Worm (Caenorhabditis elegans): ENCODE data around the gene Y41D4B.11.

The Y41D4B.11 gene

ce11 chrIV:1626342-1626855 lies 20.9 kb downstream of the Y41D4B.11 start, which contains the start of gene nhr-146:
TSS of gene nhr-146 (plus strand) at chrIV:1626805.
- no peak for TF ChIP-seq attf-3 (GFP tag; conservative IDR thresholded peaks at IDR 0.05)
- no peak for TF ChIP-seq zim-3 (tag; optimal IDR thresholded peaks at IDR 0.05)
- TF ChIP-seq lsy-27 (tag; optimal IDR thresholded peaks at IDR 0.05; ENCODE audit: borderline replicate concordance, insufficient read depth), result no peak
- no peak for TF ChIP-seq cebp-1 (GFP tag; IDR thresholded peaks at IDR 0.05)
- TF ChIP-seq cebp-1 (tag; optimal IDR thresholded peaks at IDR 0.05), result no peak
- no peak for TF ChIP-seq F57A8.1 (GFP tag; optimal IDR thresholded peaks at IDR 0.05)
- TF ChIP-seq F49E8.2 (tag; optimal IDR thresholded peaks at IDR 0.05; ENCODE audit: insufficient read depth), result no peak
- TF ChIP-seq zfh-2 (GFP tag; conservative IDR thresholded peaks at IDR 0.05), result no peak
- no peak for TF ChIP-seq hlh-12 (tag; optimal IDR thresholded peaks at IDR 0.05)
- no peak for TF ChIP-seq F55B11.4 (tag; optimal IDR thresholded peaks at IDR 0.05; ENCODE audit: borderline replicate concordance, insufficient read depth)
- TF ChIP-seq lir-1 (GFP tag; conservative IDR thresholded peaks at IDR 0.05), result no peak
- TF ChIP-seq Y56A3A.18 (GFP tag; IDR thresholded peaks at IDR 0.05), result no peak
- no peak for TF ChIP-seq nfyb-1 (GFP tag; IDR thresholded peaks at IDR 0.05)
- TF ChIP-seq T07F8.4 (tag; optimal IDR thresholded peaks at IDR 0.05), result no peak
- no peak for TF ChIP-seq madf-10 (tag; optimal IDR thresholded peaks at IDR 0.05)
- no peak for TF ChIP-seq repo-1 (tag; optimal IDR thresholded peaks at IDR 0.05)
- TF ChIP-seq D2030.7 (GFP tag; IDR thresholded peaks at IDR 0.05), result no peak
- no peak for TF ChIP-seq ceh-91 (GFP tag; IDR thresholded peaks at IDR 0.05)
- TF ChIP-seq lag-1 (GFP tag; IDR thresholded peaks at IDR 0.05), result no peak
- TF ChIP-seq ZK185.1 (tag; optimal IDR thresholded peaks at IDR 0.05; ENCODE audit: poor library complexity, severe bottlenecking), result no peak
- TF ChIP-seq ztf-26 (tag; optimal IDR thresholded peaks at IDR 0.05), result no peak

ce11 chrIV:1628281-1628680 lies 22.8 kb downstream of the Y41D4B.11 start:
- TF ChIP-seq C06A6.2 (GFP tag; conservative IDR thresholded peaks at IDR 0.05), result no peak
- TF ChIP-seq lsl-1 (GFP tag; optimal IDR thresholded peaks at IDR 0.05), result no peak
- TF ChIP-seq B0261.1 (tag; optimal IDR thresholded peaks at IDR 0.05), result no peak
- TF ChIP-seq him-1 (tag; optimal IDR thresholded peaks at IDR 0.05), result no peak
- TF ChIP-seq sdz-38 (tag; optimal IDR thresholded peaks at IDR 0.05), result no peak
- no peak for TF ChIP-seq lin-54 (GFP tag; optimal IDR thresholded peaks at IDR 0.05)
- TF ChIP-seq cebp-2 (GFP tag; IDR thresholded peaks at IDR 0.05), result 0 out of 2 replicates have a peak, but pooled peaks have one; percentile 59

ce11 chrIV:1628730-1629129 lies 23.2 kb downstream of the Y41D4B.11 start:
- no peak for TF ChIP-seq tlf-1 (GFP tag; optimal IDR thresholded peaks at IDR 0.05)
- no peak for TF ChIP-seq tbp1 (GFP tag; optimal IDR thresholded peaks at IDR 0.05)
- TF ChIP-seq hlh-26 (GFP tag; conservative IDR thresholded peaks at IDR 0.05), result no peak
- TF ChIP-seq ceh-58 (GFP tag; IDR thresholded peaks at IDR 0.05), result no peak
- peak; percentile 44 for TF ChIP-seq snpc-1.1 (tag; optimal IDR thresholded peaks at IDR 0.05; ENCODE audit: insufficient read depth)
- TF ChIP-seq mel-28 (tag; optimal IDR thresholded peaks at IDR 0.05; ENCODE audit: borderline replicate concordance), result no peak
- TF ChIP-seq ama-1 (optimal IDR thresholded peaks at IDR 0.05), result no peak
- no peak for TF ChIP-seq ama-1 (GFP tag; optimal IDR thresholded peaks at IDR 0.05)
- peak; percentile 39 for TF ChIP-seq snpc-4 (GFP tag; optimal IDR thresholded peaks at IDR 0.05)
- peak in 2 of 4 experiments; percentile 47 to 71 for TF ChIP-seq snpc-4 (tag; optimal IDR thresholded peaks at IDR 0.05)
- no peak for TF ChIP-seq F57A8.1 (GFP tag; optimal IDR thresholded peaks at IDR 0.05)
- no peak for TF ChIP-seq rcor-1 (GFP tag; IDR thresholded peaks at IDR 0.05)
- TF ChIP-seq ets-4 (GFP tag; optimal IDR thresholded peaks at IDR 0.05), result no peak
- no peak for TF ChIP-seq let-526 (GFP tag; IDR thresholded peaks at IDR 0.05)
- no peak for TF ChIP-seq dox-1 (GFP tag; IDR thresholded peaks at IDR 0.05)
- TF ChIP-seq zfh-2 (GFP tag; conservative IDR thresholded peaks at IDR 0.05), result peak; percentile 58
- no peak for TF ChIP-seq unc-62 (GFP tag; optimal IDR thresholded peaks at IDR 0.05)
- TF ChIP-seq aptf-2 (GFP tag; conservative IDR thresholded peaks at IDR 0.05), result no peak
- no peak for TF ChIP-seq tbx-9 (tag; optimal IDR thresholded peaks at IDR 0.05; ENCODE audit: borderline replicate concordance)
- TF ChIP-seq K11D2.4 (GFP tag; IDR thresholded peaks at IDR 0.05), result no peak
- TF ChIP-seq egl-44 (GFP tag; IDR thresholded peaks at IDR 0.05), result no peak
- TF ChIP-seq gei-17 (GFP tag; optimal IDR thresholded peaks at IDR 0.05), result no peak
